Fruit fly (Drosophila melanogaster) whole organism, pupa: ENCODE results near the gene spz4.
A peak's percentile ranks its signal among the peaks of the same experiment; 100 is the strongest.

Experiments
- CG10348 ChIP-seq: fragments of 200-800 bp; sonication (Bioruptor generic); IDR thresholded peaks from 2 replicates; pipeline ENCODE4 v1.3.6; 2022; ENCODE audit warnings: missing biosample characterization, missing genetic modification characterization
- CG12605 ChIP-seq: fragments of 200-800 bp; sonication (Bioruptor generic); IDR thresholded peaks from 2 replicates; pipeline ENCODE4 v1.3.6; 2022; ENCODE audit warnings: missing biosample characterization, missing genetic modification characterization
- CG14655 ChIP-seq: fragments of 200-800 bp; sonication (Bioruptor generic); optimal IDR thresholded peaks from 3 replicates; lab custom pipeline; 2017; ENCODE audit warnings: mild to moderate bottlenecking, missing biosample characterization, missing genetic modification reagents, missing genetic modification characterization
- CG15710 ChIP-seq: fragments of 200-800 bp; sonication (Bioruptor generic); optimal IDR thresholded peaks from 2 replicates; lab custom pipeline; 2018; ENCODE audit warnings: missing biosample characterization, mild to moderate bottlenecking, missing genetic modification characterization, moderate library complexity
- CG17806 ChIP-seq: fragments of 200-800 bp; sonication (Bioruptor generic); optimal IDR thresholded peaks from 2 replicates; lab custom pipeline; 2018; ENCODE audit warnings: missing biosample characterization, mild to moderate bottlenecking, missing genetic modification characterization, moderate library complexity
- CG32121 ChIP-seq: fragments of 200-800 bp; sonication (Bioruptor generic); IDR thresholded peaks from 2 replicates; pipeline ENCODE4 v1.3.6; 2022; ENCODE audit warnings: missing biosample characterization, missing genetic modification characterization
- CG34367 ChIP-seq: fragments of 200-800 bp; sonication (Bioruptor generic); optimal IDR thresholded peaks from 2 replicates; lab custom pipeline; 2018; ENCODE audit warnings: missing biosample characterization, mild to moderate bottlenecking, missing genetic modification characterization
- CG8159 ChIP-seq: fragments of 200-800 bp; sonication (Bioruptor generic); optimal IDR thresholded peaks from 3 replicates; lab custom pipeline; 2018; ENCODE audit warnings: missing biosample characterization, mild to moderate bottlenecking, missing genetic modification characterization, moderate library complexity
- CG9948 ChIP-seq: fragments of 200-800 bp; sonication (Bioruptor generic); optimal IDR thresholded peaks from 2 replicates; lab custom pipeline; 2018; ENCODE audit warnings: missing biosample characterization, mild to moderate bottlenecking, missing genetic modification characterization, moderate library complexity
- EcR ChIP-seq: fragments of 200-800 bp; sonication (Bioruptor generic); optimal IDR thresholded peaks from 3 replicates; lab custom pipeline; 2019; ENCODE audit warnings: missing biosample characterization, missing genetic modification characterization, mild to moderate bottlenecking, moderate library complexity, missing genetic modification reagents
- Ets98B ChIP-seq: fragments of 200-800 bp; sonication (Bioruptor generic); IDR thresholded peaks from 2 replicates; pipeline ENCODE4 v1.3.6; 2022; ENCODE audit warnings: missing biosample characterization, missing genetic modification characterization
- fd96Ca ChIP-seq: fragments of 200-800 bp; sonication (Bioruptor generic); IDR thresholded peaks from 3 replicates; pipeline ENCODE4 v1.3.6; 2022; ENCODE audit warnings: missing biosample characterization, missing genetic modification characterization
- rn ChIP-seq: fragments of 200-800 bp; sonication (Bioruptor generic); IDR thresholded peaks from 2 replicates; pipeline ENCODE4 v1.3.6; 2022; ENCODE audit warnings: missing biosample characterization, missing genetic modification characterization

dm6 chr2L:11498839-11499238 lies 2.7 kb upstream of the spz4 start, which contains the start of gene Cog8:
- TF ChIP-seq CG9948 (tag; lab: Kevin White, UChicago) (no peak), CG17806 (no peak), CG34367 (tag; lab: Kevin White, UChicago) (no peak), CG32121 (GFP tag; lab: Robert Waterston, UW) (no peak), rn (GFP tag; lab: Robert Waterston, UW) (no peak), CG8159 (tag; lab: Kevin White, UChicago) (peak; percentile 0), EcR (GFP tag; lab: Kevin White, UChicago) (no peak), CG15710 (no peak), fd96Ca (GFP tag; lab: Robert Waterston, UW) (no peak), CG10348 (GFP tag; lab: Robert Waterston, UW) (no peak), CG14655 (GFP tag; lab: Kevin White, UChicago) (no peak), CG12605 (no peak), Ets98B (GFP tag; lab: Robert Waterston, UW) (no peak)
